Worm (Caenorhabditis elegans) whole organism, early embryonic: ENCODE data around the gene C50H2.7.

Source experiments
- ama-1 ChIP-seq: fragments of 150-350 bp; optimal IDR thresholded peaks from 2 replicates; lab custom pipeline; 2014
- ets-7 ChIP-seq: sonication (generic microtip); optimal IDR thresholded peaks from 2 replicates; lab custom pipeline; 2016; ENCODE audit warnings: missing genotype, missing genetic modification characterization, missing compliant biosample characterization
- flt-1 ChIP-seq: fragments of 200-800 bp; sonication (Bioruptor generic); IDR thresholded peaks from 2 replicates; pipeline ENCODE4 v1.3.6; 2022; ENCODE audit warnings: missing genetic modification characterization, missing compliant biosample characterization
- hmbx-1 ChIP-seq: sonication (generic microtip); optimal IDR thresholded peaks from 2 replicates; lab custom pipeline; 2016; ENCODE audit warnings: mild to moderate bottlenecking, missing genetic modification characterization, missing compliant biosample characterization
- hmg-4 ChIP-seq: fragments of 200-800 bp; sonication (Bioruptor generic); optimal IDR thresholded peaks from 2 replicates; lab custom pipeline; 2018; ENCODE audit warnings: mild to moderate bottlenecking, missing genetic modification characterization, missing compliant biosample characterization
- hnd-1 ChIP-seq: sonication (generic microtip); optimal IDR thresholded peaks from 2 replicates; lab custom pipeline; 2016; ENCODE audit warnings: missing genetic modification characterization, missing compliant biosample characterization
- pes-1 ChIP-seq: fragments of 200-800 bp; sonication (Bioruptor generic); IDR thresholded peaks from 2 replicates; pipeline ENCODE4 v1.3.6; 2022; ENCODE audit warnings: missing genetic modification reagents, missing genetic modification characterization, missing compliant biosample characterization
- scrt-1 ChIP-seq: fragments of 200-800 bp; sonication (Bioruptor generic); IDR thresholded peaks from 2 replicates; pipeline ENCODE4 v1.3.6; 2022; ENCODE audit warnings: missing genetic modification characterization, missing compliant biosample characterization
- tbx-37 ChIP-seq: fragments of 200-800 bp; sonication (Bioruptor generic); conservative IDR thresholded peaks from 2 replicates; pipeline ENCODE4 v1.3.6; 2022; ENCODE audit warnings: missing genetic modification reagents, missing genetic modification characterization, missing compliant biosample characterization

DNA sequence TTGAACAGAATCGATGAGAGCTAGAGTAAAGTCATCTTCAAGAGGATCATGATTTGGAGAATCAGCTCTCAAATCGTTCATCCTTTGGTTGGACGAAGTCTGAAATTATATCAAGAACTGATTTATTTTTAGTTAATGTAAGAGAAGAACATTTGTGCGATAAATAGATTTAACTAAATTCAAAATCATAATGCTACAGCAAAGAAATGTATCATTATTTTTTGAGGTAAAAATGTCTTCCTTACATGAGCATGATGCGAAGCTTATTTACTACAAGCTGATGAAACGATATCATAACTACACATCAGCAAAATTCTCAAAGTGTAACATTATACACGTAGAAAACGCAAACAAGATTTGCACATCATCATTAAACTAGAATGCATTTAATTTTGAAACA lies 39.8 kb downstream of the C50H2.7 start, which contains the start of gene madf-4:
- TF ChIP-seq scrt-1 (GFP tag; lab: Robert Waterston, UW) (no peak), hmg-4 (GFP tag; lab: Kevin White, UChicago) (no peak), flt-1 (GFP tag; lab: Robert Waterston, UW) (no peak), ama-1 (no peak), ets-7 (tag; lab: Kevin White, UChicago) (no peak), tbx-37 (GFP tag; lab: Robert Waterston, UW) (no peak), pes-1 (GFP tag; lab: Robert Waterston, UW) (no peak), hmbx-1 (tag; lab: Kevin White, UChicago) (no peak), hnd-1 (tag; lab: Kevin White, UChicago) (no peak)
